Worm (Caenorhabditis elegans) whole organism, late embryonic: ENCODE measurements around the gene ZK370.6.

Experiments
- C08G9.2 ChIP-seq: sonication (generic microtip); optimal IDR thresholded peaks from 2 replicates; lab custom pipeline; 2016; ENCODE audit warnings: mild to moderate bottlenecking, missing genetic modification characterization, moderate library complexity, missing compliant biosample characterization
- C38D4.7 ChIP-seq: fragments of 200-800 bp; sonication (Bioruptor generic); optimal IDR thresholded peaks from 2 replicates; lab custom pipeline; 2018; ENCODE audit warnings: mild to moderate bottlenecking, missing genetic modification characterization, moderate library complexity, missing compliant biosample characterization
- K09A11.1 ChIP-seq: sonication (generic microtip); optimal IDR thresholded peaks from 2 replicates; lab custom pipeline; 2017; ENCODE audit warnings: antibody characterized with exemption, mild to moderate bottlenecking, missing genetic modification characterization, missing compliant biosample characterization; ENCODE audit not compliant: insufficient read depth
- Y22D7AL.16 ChIP-seq: sonication (generic microtip); optimal IDR thresholded peaks from 2 replicates; lab custom pipeline; 2016; ENCODE audit warnings: missing genetic modification characterization, missing compliant biosample characterization
- ceh-19 ChIP-seq: fragments of 200-800 bp; sonication (Bioruptor generic); optimal IDR thresholded peaks from 2 replicates; lab custom pipeline; 2018; ENCODE audit warnings: mild to moderate bottlenecking, missing genetic modification characterization, missing compliant biosample characterization
- ceh-22 ChIP-seq: sonication (generic microtip); optimal IDR thresholded peaks from 2 replicates; lab custom pipeline; 2017; ENCODE audit warnings: missing biosample characterization, missing genetic modification characterization
- ceh-24 ChIP-seq: sonication (generic microtip); optimal IDR thresholded peaks from 2 replicates; lab custom pipeline; 2016; ENCODE audit warnings: mild to moderate bottlenecking, missing genetic modification characterization, missing compliant biosample characterization
- ceh-48 ChIP-seq: sonication (generic microtip); optimal IDR thresholded peaks from 2 replicates; lab custom pipeline; 2016; ENCODE audit warnings: missing genetic modification characterization, inconsistent platforms, missing compliant biosample characterization
- ceh-9 ChIP-seq: sonication (generic microtip); optimal IDR thresholded peaks from 2 replicates; lab custom pipeline; 2016; ENCODE audit warnings: mild to moderate bottlenecking, missing genetic modification characterization, inconsistent platforms, missing compliant biosample characterization
- elt-4 ChIP-seq: sonication (generic microtip); optimal IDR thresholded peaks from 2 replicates; lab custom pipeline; 2016; ENCODE audit warnings: missing genetic modification characterization, missing compliant biosample characterization
- ets-4 ChIP-seq: sonication (generic microtip); optimal IDR thresholded peaks from 2 replicates; lab custom pipeline; 2016; ENCODE audit warnings: missing genetic modification characterization, missing compliant biosample characterization
- eyg-1 ChIP-seq: sonication (generic microtip); optimal IDR thresholded peaks from 2 replicates; lab custom pipeline; 2016; ENCODE audit warnings: missing genotype, missing genetic modification characterization, missing compliant biosample characterization
- fkh-10 ChIP-seq: fragments of 150-350 bp; optimal IDR thresholded peaks from 2 replicates; lab custom pipeline; 2014; ENCODE audit warnings: missing biosample characterization, missing genetic modification reagents, missing genetic modification characterization
- fkh-6 ChIP-seq: sonication (generic microtip); optimal IDR thresholded peaks from 2 replicates; lab custom pipeline; 2016; ENCODE audit warnings: missing genetic modification characterization, missing compliant biosample characterization
- hlh-8 ChIP-seq: sonication (generic microtip); optimal IDR thresholded peaks from 2 replicates; lab custom pipeline; 2016; ENCODE audit warnings: missing genotype, missing genetic modification characterization, missing compliant biosample characterization
- lin-11 ChIP-seq: fragments of 200-800 bp; sonication (Bioruptor generic); optimal IDR thresholded peaks from 2 replicates; lab custom pipeline; 2018; ENCODE audit warnings: mild to moderate bottlenecking, missing genetic modification characterization, missing compliant biosample characterization
- madf-2 ChIP-seq: sonication (generic microtip); optimal IDR thresholded peaks from 2 replicates; lab custom pipeline; 2017; ENCODE audit warnings: missing genetic modification characterization, missing compliant biosample characterization
- nfya-1 ChIP-seq: sonication (generic microtip); optimal IDR thresholded peaks from 2 replicates; lab custom pipeline; 2017; ENCODE audit warnings: missing genetic modification characterization, mild to moderate bottlenecking, missing compliant biosample characterization, antibody characterized with exemption, moderate library complexity
- nhr-232 ChIP-seq: sonication (generic microtip); optimal IDR thresholded peaks from 2 replicates; lab custom pipeline; 2016; ENCODE audit warnings: missing genetic modification characterization, missing compliant biosample characterization
- odd-2 ChIP-seq: sonication (generic microtip); optimal IDR thresholded peaks from 2 replicates; lab custom pipeline; 2017; ENCODE audit warnings: antibody characterized with exemption, mild to moderate bottlenecking, missing genetic modification characterization, missing compliant biosample characterization
- pat-9 ChIP-seq: fragments of 200-800 bp; sonication (Bioruptor generic); optimal IDR thresholded peaks from 2 replicates; lab custom pipeline; 2018; ENCODE audit warnings: mild to moderate bottlenecking, missing genetic modification characterization, moderate library complexity, missing compliant biosample characterization
- pha-4 ChIP-seq: fragments of 150-350 bp; optimal IDR thresholded peaks from 2 replicates; lab custom pipeline; 2018; ENCODE audit warnings: missing biosample characterization, missing genetic modification reagents, missing genetic modification characterization
- pqm-1 ChIP-seq: sonication (generic microtip); optimal IDR thresholded peaks from 2 replicates; lab custom pipeline; 2016; ENCODE audit warnings: missing genetic modification characterization, missing compliant biosample characterization
- pros-1 ChIP-seq: fragments of 150-350 bp; optimal IDR thresholded peaks from 2 replicates; lab custom pipeline; 2014; ENCODE audit warnings: missing biosample characterization, missing genetic modification reagents, missing genetic modification characterization
- rnt-1 ChIP-seq: sonication (generic microtip); optimal IDR thresholded peaks from 2 replicates; lab custom pipeline; 2016; ENCODE audit warnings: missing genetic modification characterization, missing compliant biosample characterization
- sdc-2 ChIP-seq: sonication (generic microtip); optimal IDR thresholded peaks from 2 replicates; lab custom pipeline; 2016; ENCODE audit warnings: missing genotype, missing genetic modification characterization, missing compliant biosample characterization
- sox-4 ChIP-seq: sonication (generic microtip); optimal IDR thresholded peaks from 2 replicates; lab custom pipeline; 2017; ENCODE audit warnings: mild to moderate bottlenecking, missing genetic modification characterization, inconsistent platforms, missing compliant biosample characterization
- tbx-2 ChIP-seq: sonication (generic microtip); optimal IDR thresholded peaks from 2 replicates; lab custom pipeline; 2016; ENCODE audit warnings: missing genetic modification characterization, missing compliant biosample characterization
- unc-55 ChIP-seq: sonication (generic microtip); optimal IDR thresholded peaks from 2 replicates; lab custom pipeline; 2017; ENCODE audit warnings: missing biosample characterization, missing genetic modification reagents, missing genetic modification characterization
- zip-5 ChIP-seq: sonication (generic microtip); optimal IDR thresholded peaks from 2 replicates; lab custom pipeline; 2016; ENCODE audit warnings: missing genetic modification characterization, missing compliant biosample characterization
- ztf-16 ChIP-seq: sonication (generic microtip); optimal IDR thresholded peaks from 2 replicates; lab custom pipeline; 2017; ENCODE audit warnings: missing genetic modification characterization, missing compliant biosample characterization

ZK370.6 gene

ce11 chrIII:8767889-8768361 lies 24.3 kb upstream of the ZK370.6 start, which contains the start of gene mtss-1 (continued):
- TF ChIP-seq pros-1 (tag; lab: Kevin White, UChicago): no peak
- TF ChIP-seq K09A11.1 (tag; lab: Kevin White, UChicago): peak; percentile 77
- peak; percentile 36 for TF ChIP-seq ceh-48
- peak; percentile 72 for TF ChIP-seq tbx-2 (tag; lab: Kevin White, UChicago)
- peak; percentile 1 for TF ChIP-seq ets-4
- TF ChIP-seq C08G9.2 (tag; lab: Kevin White, UChicago): peak; percentile 64
- peak; percentile 77 for TF ChIP-seq ceh-19 (GFP tag; lab: Kevin White, UChicago)
- peak; percentile 81 for TF ChIP-seq sox-4
- peak; percentile 70 for TF ChIP-seq fkh-6 (tag; lab: Kevin White, UChicago)
- TF ChIP-seq lin-11 (tag; lab: Kevin White, UChicago): peak; percentile 62
- TF ChIP-seq ceh-22 (tag; lab: Kevin White, UChicago): no peak
- peak; percentile 56 for TF ChIP-seq ceh-24 (tag; lab: Kevin White, UChicago)
- TF ChIP-seq nfya-1 (tag; lab: Kevin White, UChicago): peak; percentile 78
- TF ChIP-seq sdc-2 (tag; lab: Kevin White, UChicago): no peak
- TF ChIP-seq fkh-10 (GFP tag; lab: Kevin White, UChicago): peak; percentile 2
- TF ChIP-seq pha-4 (tag; lab: Kevin White, UChicago): no peak

ce11 chrIII:8767292-8767829 lies 23.7 kb upstream of the ZK370.6 start, which contains the start of gene mig-22:
mig-22 (minus strand) TSS chrIII:8767342.
- TF ChIP-seq fkh-10 (GFP tag; lab: Kevin White, UChicago) (no peak), Y22D7AL.16 (tag; lab: Kevin White, UChicago) (no peak), unc-55 (GFP tag; lab: Kevin White, UChicago) (no peak), pat-9 (tag; lab: Kevin White, UChicago) (no peak), ceh-9 (tag; lab: Kevin White, UChicago) (no peak), eyg-1 (tag; lab: Kevin White, UChicago) (no peak), madf-2 (tag; lab: Kevin White, UChicago) (no peak), pha-4 (tag; lab: Kevin White, UChicago) (no peak), sdc-2 (tag; lab: Kevin White, UChicago) (no peak)

- TF ChIP-seq pha-4 (tag; lab: Kevin White, UChicago): no peak
- no peak for TF ChIP-seq pros-1 (tag; lab: Kevin White, UChicago)
- no peak for TF ChIP-seq ztf-16
- TF ChIP-seq C38D4.7: no peak
- no peak for TF ChIP-seq zip-5 (tag; lab: Kevin White, UChicago)
- no peak for TF ChIP-seq odd-2 (tag; lab: Kevin White, UChicago)
- TF ChIP-seq rnt-1 (tag; lab: Kevin White, UChicago): no peak
- no peak for TF ChIP-seq pqm-1 (tag; lab: Kevin White, UChicago)
- TF ChIP-seq, all 69 proteins: peak for 0
These were observed 22.8 kb upstream of the ZK370.6 start for ce11 chrIII:8766467-8766866.

ce11 chrIII:8765030-8765429 lies 21.4 kb upstream of the ZK370.6 start:
- TF ChIP-seq hlh-8 (tag; lab: Kevin White, UChicago) (peak; percentile 71), unc-55 (GFP tag; lab: Kevin White, UChicago) (no peak)
- TF ChIP-seq, all 69 proteins: peak for 1

ce11 chrIII:8763111-8763510 lies 19.5 kb upstream of the ZK370.6 start:
- TF ChIP-seq nhr-232 (tag; lab: Kevin White, UChicago): no peak
- TF ChIP-seq ceh-24 (tag; lab: Kevin White, UChicago): no peak
- no peak for TF ChIP-seq madf-2 (tag; lab: Kevin White, UChicago)
- TF ChIP-seq elt-4 (tag; lab: Kevin White, UChicago): no peak
